Fruit fly (Drosophila melanogaster): ENCODE measurements around the gene CG14073.

Gene CG14073

dm6 chr3L:18767950-18768781 lies 52.3 kb downstream of the CG14073 start (continued):
- TF ChIP-seq z (GFP tag; IDR thresholded peaks at IDR 0.05): peak; percentile 82
- TF ChIP-seq Rx (GFP tag; IDR thresholded peaks at IDR 0.05): no peak
- peak; percentile 25 for TF ChIP-seq Ssrp (tag; optimal IDR thresholded peaks at IDR 0.05)
- no peak for TF ChIP-seq ken (GFP tag; IDR thresholded peaks at IDR 0.05)
- TF ChIP-seq eyg (GFP tag; optimal IDR thresholded peaks at IDR 0.05): no peak
- no peak for TF ChIP-seq CG8089 (GFP tag; optimal IDR thresholded peaks at IDR 0.05)
- no peak for TF ChIP-seq toy (GFP tag; IDR thresholded peaks at IDR 0.05)
- TF ChIP-seq Kr (GFP tag; optimal IDR thresholded peaks at IDR 0.05): no peak
- TF ChIP-seq CG30403 (GFP tag; optimal IDR thresholded peaks at IDR 0.05): peak; percentile 42
- no peak for TF ChIP-seq Fer1 (GFP tag; optimal IDR thresholded peaks at IDR 0.05)
- no peak for TF ChIP-seq CG15479 (GFP tag; optimal IDR thresholded peaks at IDR 0.05)
- no peak for TF ChIP-seq nau (GFP tag; optimal IDR thresholded peaks at IDR 0.05)
- no peak for TF ChIP-seq BEAF-32 (GFP tag; optimal IDR thresholded peaks at IDR 0.05)
- TF ChIP-seq Vsx1 (GFP tag; optimal IDR thresholded peaks at IDR 0.05): no peak
- TF ChIP-seq dan (GFP tag; IDR thresholded peaks at IDR 0.05): no peak
- TF ChIP-seq Drgx (GFP tag; IDR thresholded peaks at IDR 0.05): no peak
- no peak for TF ChIP-seq CG3065 (GFP tag; optimal IDR thresholded peaks at IDR 0.05)
- TF ChIP-seq CG12744 (GFP tag; optimal IDR thresholded peaks at IDR 0.05): no peak
- no peak for TF ChIP-seq CG10209 (GFP tag; optimal IDR thresholded peaks at IDR 0.05)
- peak in 1 of 2 experiments; percentile 65 for TF ChIP-seq Eip74EF (GFP tag; optimal IDR thresholded peaks at IDR 0.05)
- TF ChIP-seq CG10462 (GFP tag; optimal IDR thresholded peaks at IDR 0.05): no peak
- no peak for TF ChIP-seq Xrp1 (GFP tag; IDR thresholded peaks at IDR 0.05)
- no peak for TF ChIP-seq CG7963 (GFP tag; IDR thresholded peaks at IDR 0.05; ENCODE audit: partially characterized antibody)
- peak; percentile 15 for TF ChIP-seq CG15269 (tag; optimal IDR thresholded peaks at IDR 0.05)
- no peak for TF ChIP-seq ems (GFP tag; optimal IDR thresholded peaks at IDR 0.05)
- no peak for TF ChIP-seq CG16779 (GFP tag; IDR thresholded peaks at IDR 0.05)
- TF ChIP-seq oc (tag; optimal IDR thresholded peaks at IDR 0.05): peak; percentile 42
- no peak; the same call in 1 of the 2 replicates for TF ChIP-seq CG14014 (GFP tag; IDR thresholded peaks at IDR 0.05)
- no peak for TF ChIP-seq zf30C (GFP tag; optimal IDR thresholded peaks at IDR 0.05)
- no peak for TF ChIP-seq CG17912 (GFP tag; optimal IDR thresholded peaks at IDR 0.05)
- TF ChIP-seq Hand (GFP tag; optimal IDR thresholded peaks at IDR 0.05): no peak
- TF ChIP-seq twi (tag; optimal IDR thresholded peaks at IDR 0.05): no peak
- TF ChIP-seq CG12299 (tag; optimal IDR thresholded peaks at IDR 0.05): no peak
- peak; percentile 40 for TF ChIP-seq CG18262 (tag; optimal IDR thresholded peaks at IDR 0.05)
- TF ChIP-seq CG32767 (GFP tag; IDR thresholded peaks at IDR 0.05): no peak
- TF ChIP-seq onecut (GFP tag; IDR thresholded peaks at IDR 0.05): no peak
- TF ChIP-seq lola (GFP tag; optimal IDR thresholded peaks at IDR 0.05): no peak
- peak; percentile 24 for TF ChIP-seq Sox102F (GFP tag; optimal IDR thresholded peaks at IDR 0.05)
- no peak for TF ChIP-seq CG8290 (GFP tag; optimal IDR thresholded peaks at IDR 0.05)
- TF ChIP-seq CG8290 (tag; optimal IDR thresholded peaks at IDR 0.05): no peak
- no peak for TF ChIP-seq NK7.1 (GFP tag; optimal IDR thresholded peaks at IDR 0.05)
- TF ChIP-seq CkIIα-i1 (GFP tag; IDR thresholded peaks at IDR 0.05): no peak
- no peak for TF ChIP-seq fd102C (GFP tag; optimal IDR thresholded peaks at IDR 0.05)
- TF ChIP-seq C15 (GFP tag; IDR thresholded peaks at IDR 0.05): no peak
- no peak for TF ChIP-seq CG14441 (GFP tag; IDR thresholded peaks at IDR 0.05)
- no peak for TF ChIP-seq HLHmδ (GFP tag; optimal IDR thresholded peaks at IDR 0.05)
- TF ChIP-seq CG11696 (GFP tag; IDR thresholded peaks at IDR 0.05): peak; percentile 69; the same call in 1 of the 2 replicates
- no peak for TF ChIP-seq CG4730 (GFP tag; IDR thresholded peaks at IDR 0.05)
- TF ChIP-seq bab2 (GFP tag; optimal IDR thresholded peaks at IDR 0.05): no peak
- no peak for TF ChIP-seq CG6765 (GFP tag; optimal IDR thresholded peaks at IDR 0.05)

All from whole organism, embryonic.